Worm (Caenorhabditis elegans) whole organism, L1 larva: ENCODE results near the gene nhr-204.

Source experiments
- efl-1 ChIP-seq, 4 experiments: fragments of 150-350 bp; optimal IDR thresholded peaks in 3 of 4; peaks in 1 of 4; 1 replicate in 1 of 4; 2 replicates in 3 of 4; lab custom pipeline; 2014; ENCODE audit warnings: missing biosample characterization in 2 of 4, missing genetic modification characterization in 2 of 4, missing genetic modification reagents in 2 of 4
- mab-9 ChIP-seq: fragments of 200-800 bp; sonication (Bioruptor generic); IDR thresholded peaks from 2 replicates; pipeline ENCODE4 v1.3.6; 2022; ENCODE audit warnings: missing genetic modification reagents, missing genetic modification characterization, missing compliant biosample characterization
- swsn-7 ChIP-seq: sonication (generic microtip); optimal IDR thresholded peaks from 2 replicates; lab custom pipeline; 2016; ENCODE audit warnings: missing genetic modification characterization, missing compliant biosample characterization
- xbp-1 ChIP-seq: sonication (generic microtip); optimal IDR thresholded peaks from 2 replicates; lab custom pipeline; 2016; ENCODE audit warnings: missing genetic modification characterization, missing compliant biosample characterization

The nhr-204 gene

DNA sequence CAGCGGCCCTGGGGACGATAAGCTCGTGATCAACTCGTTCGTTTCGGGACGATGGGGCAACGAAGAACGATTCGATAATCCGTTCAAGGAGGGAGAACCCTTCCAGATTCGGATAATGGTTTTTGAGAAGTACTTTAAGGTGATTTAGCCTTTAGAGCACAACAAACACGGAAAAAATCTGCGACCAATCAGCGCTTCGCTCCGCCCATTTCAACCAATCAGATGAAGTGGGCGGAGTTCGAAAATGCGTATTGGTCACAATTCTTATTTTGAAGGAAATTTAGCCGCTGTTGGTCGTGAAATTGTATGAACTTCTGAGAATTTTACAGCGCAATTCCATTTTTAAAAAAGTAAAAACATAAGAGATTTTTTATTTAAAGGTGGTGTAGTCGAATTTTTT is 51.8 kb downstream of the nhr-204 start:
- no peak for TF ChIP-seq swsn-7
- 0 out of 2 replicates have a peak, but pooled peaks have one; percentile 19 for TF ChIP-seq mab-9 (GFP tag; lab: Robert Waterston, UW)
- TF ChIP-seq efl-1 (optimal IDR thresholded peaks at IDR 0.05; lab: Kevin White, UChicago): no peak
- TF ChIP-seq efl-1 (GFP tag; optimal IDR thresholded peaks at IDR 0.05 in 1 of 2; lab: Kevin White, UChicago): peak in 1 of 2 experiments; percentile 40
- no peak for TF ChIP-seq xbp-1
